Worm (Caenorhabditis elegans) whole organism, early embryonic: ENCODE data around the gene T26E4.2.

Experiments used
- F13C5.2 ChIP-seq: sonication (generic microtip); optimal IDR thresholded peaks from 2 replicates; lab custom pipeline; 2017; ENCODE audit warnings: mild to moderate bottlenecking, missing genetic modification characterization, inconsistent platforms, missing compliant biosample characterization
- ama-1 ChIP-seq: fragments of 150-350 bp; optimal IDR thresholded peaks from 2 replicates; lab custom pipeline; 2014
- ceh-36 ChIP-seq: sonication (generic microtip); optimal IDR thresholded peaks from 2 replicates; lab custom pipeline; 2016; ENCODE audit warnings: missing genetic modification characterization, inconsistent platforms, missing compliant biosample characterization
- hmg-4 ChIP-seq: fragments of 200-800 bp; sonication (Bioruptor generic); optimal IDR thresholded peaks from 2 replicates; lab custom pipeline; 2018; ENCODE audit warnings: mild to moderate bottlenecking, missing genetic modification characterization, missing compliant biosample characterization
- pes-1 ChIP-seq: fragments of 200-800 bp; sonication (Bioruptor generic); IDR thresholded peaks from 2 replicates; pipeline ENCODE4 v1.3.6; 2022; ENCODE audit warnings: missing genetic modification reagents, missing genetic modification characterization, missing compliant biosample characterization
- tbx-37 ChIP-seq: fragments of 200-800 bp; sonication (Bioruptor generic); conservative IDR thresholded peaks from 2 replicates; pipeline ENCODE4 v1.3.6; 2022; ENCODE audit warnings: missing genetic modification reagents, missing genetic modification characterization, missing compliant biosample characterization
- tra-4 ChIP-seq: sonication (generic microtip); optimal IDR thresholded peaks from 2 replicates; lab custom pipeline; 2017; ENCODE audit warnings: missing genetic modification characterization, missing compliant biosample characterization

DNA sequence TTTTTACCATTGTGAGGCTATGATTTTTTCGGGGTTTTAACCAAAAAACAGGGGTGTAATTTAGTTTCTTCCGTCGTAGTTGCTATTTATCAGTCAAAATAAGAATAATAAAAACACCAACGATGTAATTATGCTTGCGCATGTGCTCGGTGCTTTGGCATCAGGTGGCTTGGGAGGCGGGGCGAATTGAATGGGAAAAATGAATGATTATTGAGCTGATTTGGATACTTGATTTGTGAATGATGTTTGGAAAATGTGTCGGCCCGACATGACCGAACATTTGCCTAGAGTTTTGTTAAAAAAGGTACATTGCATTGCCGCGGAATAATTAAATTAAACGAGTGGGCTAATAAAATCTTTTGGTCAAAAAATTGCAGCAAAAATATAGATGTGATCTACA lies 49.0 kb upstream of the T26E4.2 start, which contains the start of gene str-38:
- TF ChIP-seq ceh-36 (tag; lab: Kevin White, UChicago), result no peak
- TF ChIP-seq tra-4 (tag; lab: Kevin White, UChicago), result no peak
- no peak for TF ChIP-seq tbx-37 (GFP tag; lab: Robert Waterston, UW)
- no peak for TF ChIP-seq hmg-4 (GFP tag; lab: Kevin White, UChicago)
- no peak for TF ChIP-seq ama-1 (lab: Kevin White, UChicago)
- TF ChIP-seq F13C5.2 (tag; lab: Kevin White, UChicago), result no peak
- no peak for TF ChIP-seq pes-1 (GFP tag; lab: Robert Waterston, UW)
